Worm (Caenorhabditis elegans) whole organism, L4 larva: ENCODE data around the gene F52G3.5.

Experiments
- D1046.2 ChIP-seq: fragments of 200-800 bp; sonication (Bioruptor generic); IDR thresholded peaks from 2 replicates; pipeline ENCODE4 v1.3.6; 2022; ENCODE audit warnings: missing genetic modification characterization, missing compliant biosample characterization
- F10B5.3 ChIP-seq: sonication (generic microtip); optimal IDR thresholded peaks from 2 replicates; lab custom pipeline; 2016; ENCODE audit warnings: mild to moderate bottlenecking, missing genetic modification characterization, missing compliant biosample characterization
- F37D6.2 ChIP-seq: sonication (generic microtip); optimal IDR thresholded peaks from 2 replicates; lab custom pipeline; 2016; ENCODE audit warnings: mild to moderate bottlenecking, missing genetic modification characterization, missing compliant biosample characterization
- T20F7.1 ChIP-seq: fragments of 200-800 bp; sonication (Bioruptor generic); optimal IDR thresholded peaks from 2 replicates; lab custom pipeline; 2018; ENCODE audit warnings: mild to moderate bottlenecking, missing genetic modification characterization, missing compliant biosample characterization
- Y5F2A.4 ChIP-seq: fragments of 200-800 bp; sonication (Bioruptor generic); optimal IDR thresholded peaks from 2 replicates; lab custom pipeline; 2018; ENCODE audit warnings: mild to moderate bottlenecking, missing genetic modification characterization, missing compliant biosample characterization
- ZK337.2 ChIP-seq: fragments of 200-800 bp; sonication (Bioruptor generic); IDR thresholded peaks from 2 replicates; pipeline ENCODE4 v1.3.6; 2022; ENCODE audit warnings: missing genetic modification reagents, missing genetic modification characterization, missing compliant biosample characterization
- aly-2 ChIP-seq: sonication (generic microtip); optimal IDR thresholded peaks from 2 replicates; lab custom pipeline; 2018; ENCODE audit warnings: missing biosample characterization, missing genetic modification characterization
- arid-1 ChIP-seq: fragments of 200-800 bp; sonication (Bioruptor generic); conservative IDR thresholded peaks from 2 replicates; pipeline ENCODE4 v1.3.6; 2022; ENCODE audit warnings: missing genetic modification reagents, missing genetic modification characterization, missing compliant biosample characterization
- attf-4 ChIP-seq: sonication (generic microtip); optimal IDR thresholded peaks from 3 replicates; lab custom pipeline; 2017; ENCODE audit warnings: missing biosample characterization, missing genetic modification characterization
- ceh-20 ChIP-seq: fragments of 200-800 bp; sonication (Bioruptor generic); IDR thresholded peaks from 2 replicates; pipeline ENCODE4 v1.3.6; 2022; ENCODE audit warnings: missing genetic modification reagents, missing genetic modification characterization, missing compliant biosample characterization
- ceh-32 ChIP-seq: sonication (generic microtip); optimal IDR thresholded peaks from 2 replicates; lab custom pipeline; 2016; ENCODE audit warnings: mild to moderate bottlenecking, missing genetic modification characterization, missing compliant biosample characterization; ENCODE audit not compliant: poor library complexity
- ceh-62 ChIP-seq: sonication (generic microtip); optimal IDR thresholded peaks from 2 replicates; lab custom pipeline; 2017; ENCODE audit warnings: missing biosample characterization, missing genetic modification characterization
- cey-2 ChIP-seq: sonication (generic microtip); optimal IDR thresholded peaks from 3 replicates; lab custom pipeline; 2017; ENCODE audit warnings: missing genetic modification characterization, mild to moderate bottlenecking, missing compliant biosample characterization, antibody characterized with exemption, borderline replicate concordance; ENCODE audit not compliant: insufficient read depth
- daf-19 ChIP-seq: fragments of 200-800 bp; sonication (Bioruptor generic); conservative IDR thresholded peaks from 2 replicates; pipeline ENCODE4 v1.3.6; 2022; ENCODE audit warnings: missing genetic modification characterization, missing compliant biosample characterization
- daf-8 ChIP-seq: fragments of 200-800 bp; sonication (Bioruptor generic); IDR thresholded peaks from 2 replicates; pipeline ENCODE4 v1.3.6; 2022; ENCODE audit warnings: missing genetic modification characterization, missing compliant biosample characterization
- dmd-8 ChIP-seq: fragments of 200-800 bp; sonication (Bioruptor generic); IDR thresholded peaks from 2 replicates; pipeline ENCODE4 v1.3.6; 2022; ENCODE audit warnings: missing genetic modification characterization, missing compliant biosample characterization
- dpl-1 ChIP-seq: fragments of 150-350 bp; optimal IDR thresholded peaks from 2 replicates; lab custom pipeline; 2014; ENCODE audit warnings: missing biosample characterization, missing genetic modification reagents, missing genetic modification characterization
- dve-1 ChIP-seq: sonication (generic microtip); optimal IDR thresholded peaks from 2 replicates; lab custom pipeline; 2017; ENCODE audit warnings: antibody characterized with exemption, mild to moderate bottlenecking, missing genetic modification characterization, missing compliant biosample characterization; ENCODE audit not compliant: insufficient read depth
- fos-1 ChIP-seq: fragments of 150-350 bp; optimal IDR thresholded peaks from 2 replicates; lab custom pipeline; 2014; ENCODE audit warnings: missing biosample characterization, missing genetic modification characterization
- hlh-11 ChIP-seq: fragments of 200-800 bp; sonication (Bioruptor generic); optimal IDR thresholded peaks from 2 replicates; lab custom pipeline; 2018; ENCODE audit warnings: mild to moderate bottlenecking, missing genetic modification characterization, missing compliant biosample characterization
- hmg-1.1 ChIP-seq: fragments of 200-800 bp; sonication (Bioruptor generic); IDR thresholded peaks from 2 replicates; pipeline ENCODE4 v1.3.6; 2022; ENCODE audit warnings: missing genetic modification reagents, missing genetic modification characterization, missing compliant biosample characterization
- lin-38 ChIP-seq: fragments of 200-800 bp; sonication (Bioruptor generic); IDR thresholded peaks from 2 replicates; pipeline ENCODE4 v1.3.6; 2022; ENCODE audit warnings: missing genetic modification reagents, missing genetic modification characterization, missing compliant biosample characterization
- madf-5 ChIP-seq, 2 experiments: fragments of 200-800 bp; sonication (Bioruptor generic); IDR thresholded peaks; 2 replicates each; pipeline ENCODE4 v1.3.6; 2022; ENCODE audit warnings: missing compliant biosample characterization in 2 of 2, missing genetic modification characterization in 2 of 2
- madf-9 ChIP-seq: fragments of 200-800 bp; sonication (Bioruptor generic); conservative IDR thresholded peaks from 2 replicates; pipeline ENCODE4 v1.3.6; 2022; ENCODE audit warnings: missing genetic modification reagents, missing genetic modification characterization, missing compliant biosample characterization
- mdt-29 ChIP-seq: fragments of 200-800 bp; sonication (Bioruptor generic); IDR thresholded peaks from 2 replicates; pipeline ENCODE4 v1.3.6; 2022; ENCODE audit warnings: missing genetic modification reagents, missing genetic modification characterization, missing compliant biosample characterization
- mxl-3 ChIP-seq: fragments of 200-800 bp; sonication (Bioruptor generic); optimal IDR thresholded peaks from 2 replicates; lab custom pipeline; 2018; ENCODE audit warnings: mild to moderate bottlenecking, missing genetic modification characterization, missing compliant biosample characterization
- nhr-111 ChIP-seq: fragments of 200-800 bp; sonication (Bioruptor generic); optimal IDR thresholded peaks from 2 replicates; lab custom pipeline; 2018; ENCODE audit warnings: mild to moderate bottlenecking, missing genetic modification characterization, missing compliant biosample characterization
- nhr-41 ChIP-seq: fragments of 200-800 bp; sonication (Bioruptor generic); IDR thresholded peaks from 2 replicates; pipeline ENCODE4 v1.3.6; 2022; ENCODE audit warnings: missing genetic modification reagents, missing genetic modification characterization, missing compliant biosample characterization
- nhr-42 ChIP-seq: fragments of 200-800 bp; sonication (Bioruptor generic); IDR thresholded peaks from 2 replicates; pipeline ENCODE4 v1.3.6; 2022; ENCODE audit warnings: missing genetic modification characterization, missing compliant biosample characterization
- nhr-48 ChIP-seq: sonication (generic microtip); optimal IDR thresholded peaks from 2 replicates; lab custom pipeline; 2016; ENCODE audit warnings: mild to moderate bottlenecking, missing genetic modification characterization, missing compliant biosample characterization
- nhr-76 ChIP-seq: fragments of 150-350 bp; optimal IDR thresholded peaks from 2 replicates; lab custom pipeline; 2014; ENCODE audit warnings: missing biosample characterization, missing genetic modification characterization
- nhr-77 ChIP-seq: fragments of 150-350 bp; optimal IDR thresholded peaks from 2 replicates; lab custom pipeline; 2014; ENCODE audit warnings: missing biosample characterization, missing genetic modification characterization
- rbr-2 ChIP-seq: sonication (generic microtip); optimal IDR thresholded peaks from 2 replicates; lab custom pipeline; 2016; ENCODE audit warnings: missing genotype, missing genetic modification characterization, missing compliant biosample characterization
- saeg-2 ChIP-seq: fragments of 200-800 bp; sonication (Bioruptor generic); IDR thresholded peaks from 2 replicates; pipeline ENCODE4 v1.3.6; 2022; ENCODE audit warnings: missing genetic modification reagents, missing genetic modification characterization, missing compliant biosample characterization
- set-16 ChIP-seq: fragments of 200-800 bp; sonication (Bioruptor generic); IDR thresholded peaks from 2 replicates; pipeline ENCODE4 v1.3.6; 2022; ENCODE audit warnings: missing genetic modification reagents, missing genetic modification characterization, missing compliant biosample characterization
- tra-1 ChIP-seq: fragments of 200-800 bp; sonication (Bioruptor generic); IDR thresholded peaks from 2 replicates; pipeline ENCODE4 v1.3.6; 2022; ENCODE audit warnings: missing genetic modification reagents, missing genetic modification characterization, missing compliant biosample characterization
- vab-7 ChIP-seq: fragments of 200-800 bp; sonication (Bioruptor generic); IDR thresholded peaks from 2 replicates; pipeline ENCODE4 v1.3.6; 2022; ENCODE audit warnings: missing genetic modification reagents, missing genetic modification characterization, missing compliant biosample characterization
- zag-1 ChIP-seq: fragments of 150-350 bp; optimal IDR thresholded peaks from 2 replicates; lab custom pipeline; 2014; ENCODE audit warnings: missing biosample characterization, missing genetic modification characterization
- zfp-3 ChIP-seq: fragments of 200-800 bp; sonication (Bioruptor generic); conservative IDR thresholded peaks from 2 replicates; pipeline ENCODE4 v1.3.6; 2022; ENCODE audit warnings: missing genetic modification reagents, missing genetic modification characterization, missing compliant biosample characterization

Gene F52G3.5

ce11 chrX:16931255-16932023 is 44.5 kb downstream of the F52G3.5 start (continued):
- no peak for TF ChIP-seq zag-1 (tag; lab: Kevin White, UChicago)
- no peak for TF ChIP-seq F37D6.2
- TF ChIP-seq ceh-32 (tag; lab: Kevin White, UChicago) = no peak
- TF ChIP-seq madf-9 = peak; percentile 22
- peak; percentile 32 for TF ChIP-seq dpl-1 (GFP tag; lab: Kevin White, UChicago)
- no peak for TF ChIP-seq mxl-3 (GFP tag; lab: Kevin White, UChicago)
- TF ChIP-seq ZK337.2 (GFP tag; lab: Robert Waterston, UW) = peak; percentile 2; the same call in 1 of the 2 replicates
- TF ChIP-seq hmg-1.1 (GFP tag; lab: Robert Waterston, UW) = peak; percentile 55
- TF ChIP-seq saeg-2 (GFP tag; lab: Robert Waterston, UW) = no peak; the same call in 1 of the 2 replicates
- TF ChIP-seq nhr-48 (tag; lab: Kevin White, UChicago) = peak; percentile 1
- TF ChIP-seq ceh-20 (GFP tag; lab: Robert Waterston, UW) = peak; percentile 70
- peak; percentile 68; the same call in 1 of the 2 replicates for TF ChIP-seq nhr-42 (GFP tag; lab: Robert Waterston, UW)
- peak; percentile 56 for TF ChIP-seq Y5F2A.4 (GFP tag; lab: Kevin White, UChicago)
- peak; percentile 74 for TF ChIP-seq mdt-29 (GFP tag; lab: Robert Waterston, UW)
- peak; percentile 70 for TF ChIP-seq arid-1 (GFP tag; lab: Robert Waterston, UW)
- TF ChIP-seq madf-5 (GFP tag; IDR thresholded peaks at IDR 0.05; lab: Robert Waterston, UW) = peak; percentile 93 to 96
- no peak for TF ChIP-seq aly-2 (tag; lab: Kevin White, UChicago)
- TF ChIP-seq nhr-76 (tag; lab: Kevin White, UChicago) = no peak
- peak; percentile 84; the same call in 1 of the 2 replicates for TF ChIP-seq vab-7 (GFP tag; lab: Robert Waterston, UW)
- TF ChIP-seq lin-38 (GFP tag; lab: Robert Waterston, UW) = peak; percentile 52
- no peak for TF ChIP-seq nhr-111
- TF ChIP-seq nhr-77 (tag; lab: Kevin White, UChicago) = peak; percentile 63
- no peak for TF ChIP-seq set-16 (GFP tag; lab: Robert Waterston, UW)
- TF ChIP-seq cey-2 = no peak
- TF ChIP-seq nhr-41 (GFP tag; lab: Robert Waterston, UW) = peak; percentile 51
- no peak for TF ChIP-seq rbr-2 (tag; lab: Kevin White, UChicago)
- TF ChIP-seq hlh-11 (tag; lab: Kevin White, UChicago) = peak; percentile 1
- no peak for TF ChIP-seq attf-4 (tag; lab: Kevin White, UChicago)
- no peak for TF ChIP-seq F10B5.3 (tag; lab: Kevin White, UChicago)
- TF ChIP-seq dve-1 (tag; lab: Kevin White, UChicago) = peak; percentile 80
- TF ChIP-seq dmd-8 (GFP tag; lab: Robert Waterston, UW) = no peak; the same call in 1 of the 2 replicates
- peak; percentile 96 for TF ChIP-seq zfp-3
- no peak for TF ChIP-seq daf-19 (GFP tag; lab: Robert Waterston, UW)
- TF ChIP-seq tra-1 (GFP tag; lab: Robert Waterston, UW) = peak; percentile 73
- TF ChIP-seq D1046.2 (GFP tag; lab: Robert Waterston, UW) = peak; percentile 78; the same call in 1 of the 2 replicates
- TF ChIP-seq fos-1 (tag; lab: Kevin White, UChicago) = no peak
- peak; percentile 44 for TF ChIP-seq T20F7.1 (GFP tag; lab: Kevin White, UChicago)
- TF ChIP-seq daf-8 (GFP tag; lab: Robert Waterston, UW) = peak; percentile 62; the same call in 1 of the 2 replicates
- TF ChIP-seq ceh-62 (tag; lab: Kevin White, UChicago) = no peak
